Worm (Caenorhabditis elegans): ENCODE measurements around the gene T28F3.11.

- TF ChIP-seq B0310.2 (tag; optimal IDR thresholded peaks at IDR 0.05) (no peak), ceh-36 (tag; optimal IDR thresholded peaks at IDR 0.05) (no peak), ama-1 (optimal IDR thresholded peaks at IDR 0.05) (no peak), scrt-1 (GFP tag; IDR thresholded peaks at IDR 0.05) (no peak), flt-1 (GFP tag; IDR thresholded peaks at IDR 0.05) (no peak), tbx-37 (GFP tag; conservative IDR thresholded peaks at IDR 0.05) (no peak), F13C5.2 (tag; optimal IDR thresholded peaks at IDR 0.05) (no peak), hmg-4 (GFP tag; optimal IDR thresholded peaks at IDR 0.05) (no peak), tra-4 (tag; optimal IDR thresholded peaks at IDR 0.05) (no peak), ets-7 (tag; optimal IDR thresholded peaks at IDR 0.05) (no peak)
Measured at ce11 chrIV:17308211-17308610, 16.7 kb upstream of the T28F3.11 start, which contains the start of gene T28F3.9.
